Fruit fly (Drosophila melanogaster): ENCODE measurements around the gene Cyp1.

The Cyp1 gene

dm6 chrX:16279340-16279941 is 40.7 kb downstream of the Cyp1 start (continued):
- TF ChIP-seq fd85E (GFP tag; optimal IDR thresholded peaks at IDR 0.05) = peak; percentile 83
- TF ChIP-seq CG8319 (GFP tag; optimal IDR thresholded peaks at IDR 0.05) = peak; percentile 90
- TF ChIP-seq Eip78C (GFP tag) = peak; percentile 96
- peak; percentile 89 for TF ChIP-seq acj6 (GFP tag; optimal IDR thresholded peaks at IDR 0.05)
- peak; percentile 89 for TF ChIP-seq CG34406 (GFP tag; optimal IDR thresholded peaks at IDR 0.05)
- TF ChIP-seq CG10669 (GFP tag; optimal IDR thresholded peaks at IDR 0.05) = peak; percentile 87
- TF ChIP-seq Smox (GFP tag; optimal IDR thresholded peaks at IDR 0.05) = peak; percentile 84
- TF ChIP-seq CG8119 (GFP tag; IDR thresholded peaks at IDR 0.05) = peak; percentile 75
- peak; percentile 93 for TF ChIP-seq CG3919 (GFP tag; optimal IDR thresholded peaks at IDR 0.05)

- peak; percentile 86 for TF ChIP-seq Ets96B (tag; optimal IDR thresholded peaks at IDR 0.05)
- peak; percentile 71 for TF ChIP-seq Lpt (GFP tag; optimal IDR thresholded peaks at IDR 0.05)
- peak; percentile 71 for TF ChIP-seq Gug (GFP tag; IDR thresholded peaks at IDR 0.05)
- TF ChIP-seq Hr4 (GFP tag; optimal IDR thresholded peaks at IDR 0.05) = peak; percentile 49
- peak; percentile 90 for TF ChIP-seq Eip78C (GFP tag)
- TF ChIP-seq achi (GFP tag; optimal IDR thresholded peaks at IDR 0.05) = peak; percentile 85
- peak; percentile 92 for TF ChIP-seq CG1621 (tag; optimal IDR thresholded peaks at IDR 0.05)
- peak; percentile 83 for TF ChIP-seq spab (GFP tag; optimal IDR thresholded peaks at IDR 0.05)
- peak; percentile 86 for TF ChIP-seq CG34406 (GFP tag; optimal IDR thresholded peaks at IDR 0.05)
- TF ChIP-seq Eip75B (GFP tag; optimal IDR thresholded peaks at IDR 0.05) = peak; percentile 78
- TF ChIP-seq CG6808 (GFP tag; optimal IDR thresholded peaks at IDR 0.05) = peak; percentile 94
- TF ChIP-seq fd85E (GFP tag; optimal IDR thresholded peaks at IDR 0.05) = peak; percentile 13
- peak; percentile 78 for TF ChIP-seq dac (GFP tag; optimal IDR thresholded peaks at IDR 0.05)
- TF ChIP-seq Eip93F (GFP tag; optimal IDR thresholded peaks at IDR 0.05) = peak; percentile 73
- TF ChIP-seq CG10669 (GFP tag; optimal IDR thresholded peaks at IDR 0.05) = peak; percentile 88
- TF ChIP-seq CG6276 (GFP tag; optimal IDR thresholded peaks at IDR 0.05) = peak; percentile 83
- TF ChIP-seq eg (GFP tag; IDR thresholded peaks at IDR 0.05) = peak; percentile 90
- TF ChIP-seq CG16779 (tag; optimal IDR thresholded peaks at IDR 0.05) = peak; percentile 82
- TF ChIP-seq Sox102F (GFP tag; optimal IDR thresholded peaks at IDR 0.05) = peak; percentile 87
- peak; percentile 63 for TF ChIP-seq CG4318 (GFP tag; optimal IDR thresholded peaks at IDR 0.05)
- TF ChIP-seq cyc (GFP tag; optimal IDR thresholded peaks at IDR 0.05) = peak; percentile 65
- peak; percentile 36 for TF ChIP-seq CG11902 (GFP tag; optimal IDR thresholded peaks at IDR 0.05)
- TF ChIP-seq fkh (GFP tag; optimal IDR thresholded peaks at IDR 0.05) = no peak
- peak; percentile 71 for TF ChIP-seq Ets21C (GFP tag; optimal IDR thresholded peaks at IDR 0.05)
- peak; percentile 68 for TF ChIP-seq CG8319 (GFP tag; optimal IDR thresholded peaks at IDR 0.05)
- TF ChIP-seq CG11294 (GFP tag; IDR thresholded peaks at IDR 0.05) = peak; percentile 70; the same call in 1 of the 2 replicates
- peak; percentile 75 for TF ChIP-seq CG7368 (GFP tag; optimal IDR thresholded peaks at IDR 0.05)
- peak; percentile 79 for TF ChIP-seq Smox (GFP tag; optimal IDR thresholded peaks at IDR 0.05)
- peak; percentile 89 for TF ChIP-seq fd59A (GFP tag; optimal IDR thresholded peaks at IDR 0.05)
- TF ChIP-seq CG32006 (GFP tag; optimal IDR thresholded peaks at IDR 0.05) = peak; percentile 78
- TF ChIP-seq pdm3 (GFP tag; optimal IDR thresholded peaks at IDR 0.05) = peak; percentile 79
- TF ChIP-seq salr (GFP tag; optimal IDR thresholded peaks at IDR 0.05) = peak; percentile 50 to 80
- peak; percentile 79 for TF ChIP-seq esn (GFP tag; optimal IDR thresholded peaks at IDR 0.05)
- TF ChIP-seq CG6163 (GFP tag; IDR thresholded peaks at IDR 0.05) = peak; percentile 93
- TF ChIP-seq CG6854 (GFP tag; optimal IDR thresholded peaks at IDR 0.05) = peak; percentile 88
- TF ChIP-seq Blimp-1 (GFP tag; optimal IDR thresholded peaks at IDR 0.05) = peak; percentile 70
- TF ChIP-seq net (GFP tag; optimal IDR thresholded peaks at IDR 0.05) = peak; percentile 79
- TF ChIP-seq CG31627 (GFP tag; optimal IDR thresholded peaks at IDR 0.05) = peak; percentile 77
- TF ChIP-seq lz (GFP tag; optimal IDR thresholded peaks at IDR 0.05) = peak; percentile 78
- TF ChIP-seq CG8632 (GFP tag; optimal IDR thresholded peaks at IDR 0.05) = peak; percentile 85
- peak; percentile 88 for TF ChIP-seq CG6792 (GFP tag; optimal IDR thresholded peaks at IDR 0.05)
- peak; percentile 86 for TF ChIP-seq Sox14 (GFP tag; optimal IDR thresholded peaks at IDR 0.05)
- peak; percentile 69 for TF ChIP-seq Sox15 (GFP tag; optimal IDR thresholded peaks at IDR 0.05)
- peak; percentile 87 for TF ChIP-seq CG3032 (tag; optimal IDR thresholded peaks at IDR 0.05)
- peak; percentile 75 for TF ChIP-seq CG11762 (GFP tag; optimal IDR thresholded peaks at IDR 0.05; ENCODE audit: insufficient read depth)
These were observed 41.4 kb downstream of the Cyp1 start for dm6 chrX:16278783-16279182.
